Worm (Caenorhabditis elegans): Measurements from ENCODE around the gene F54H12.8.

ce11 chrIII:8004091-8004490 is 35.1 kb upstream of the F54H12.8 start, which contains the start of gene C06G4.6:
- TF ChIP-seq flt-1 (GFP tag; IDR thresholded peaks at IDR 0.05): no peak
- no peak for TF ChIP-seq ama-1 (optimal IDR thresholded peaks at IDR 0.05)

Measured in whole organism, early embryonic.